Worm (Caenorhabditis elegans): ENCODE results near the gene Y37D8A.19.
A peak's percentile ranks its signal among the peaks of the same experiment; 100 is the strongest.

The Y37D8A.19 gene

ce11 chrIII:12904987-12905541 lies 24.6 kb upstream of the Y37D8A.19 start, which contains the start of gene cox-5A (continued):
- TF ChIP-seq tbx-7 (tag; optimal IDR thresholded peaks at IDR 0.05) (no peak), ceh-18 (tag; optimal IDR thresholded peaks at IDR 0.05) (peak; percentile 94), nhr-11 (tag; optimal IDR thresholded peaks at IDR 0.05) (no peak), K09A11.1 (tag; optimal IDR thresholded peaks at IDR 0.05; ENCODE audit: insufficient read depth) (peak; percentile 50), unc-55 (GFP tag; optimal IDR thresholded peaks at IDR 0.05) (peak; percentile 78), ceh-48 (tag; optimal IDR thresholded peaks at IDR 0.05) (peak; percentile 86), mec-3 (tag; optimal IDR thresholded peaks at IDR 0.05; ENCODE audit: borderline replicate concordance) (no peak), pha-4 (tag; optimal IDR thresholded peaks at IDR 0.05) (no peak), ceh-14 (tag; optimal IDR thresholded peaks at IDR 0.05) (peak; percentile 92), ceh-30 (tag; optimal IDR thresholded peaks at IDR 0.05) (peak; percentile 86), hlh-15 (tag; optimal IDR thresholded peaks at IDR 0.05) (peak; percentile 20), fkh-10 (GFP tag; optimal IDR thresholded peaks at IDR 0.05) (peak; percentile 31), che-1 (tag; optimal IDR thresholded peaks at IDR 0.05) (no peak), nhr-232 (tag; optimal IDR thresholded peaks at IDR 0.05) (no peak), C38D4.7 (GFP tag; optimal IDR thresholded peaks at IDR 0.05) (no peak), tbx-2 (tag; optimal IDR thresholded peaks at IDR 0.05) (peak; percentile 91), elt-4 (tag; optimal IDR thresholded peaks at IDR 0.05) (no peak), unc-86 (tag; optimal IDR thresholded peaks at IDR 0.05) (peak; percentile 70), ceh-6 (GFP tag; optimal IDR thresholded peaks at IDR 0.05) (peak; percentile 21), T23F11.4 (GFP tag; optimal IDR thresholded peaks at IDR 0.05) (no peak), ama-1 (optimal IDR thresholded peaks at IDR 0.05) (no peak)

ce11 chrIII:12906611-12907037 lies 23.0 kb upstream of the Y37D8A.19 start:
- TF ChIP-seq hlh-13 (GFP tag; optimal IDR thresholded peaks at IDR 0.05): no peak
- TF ChIP-seq elt-4 (tag; optimal IDR thresholded peaks at IDR 0.05): no peak
- TF ChIP-seq sdc-2 (tag; optimal IDR thresholded peaks at IDR 0.05): no peak
- TF ChIP-seq ama-1 (optimal IDR thresholded peaks at IDR 0.05): peak; percentile 71

ce11 chrIII:12907218-12907617 lies 22.5 kb upstream of the Y37D8A.19 start:
- TF ChIP-seq ztf-16 (tag; optimal IDR thresholded peaks at IDR 0.05) (no peak), ceh-22 (tag; optimal IDR thresholded peaks at IDR 0.05) (no peak), elt-2 (tag; optimal IDR thresholded peaks at IDR 0.05) (no peak), rnt-1 (tag; optimal IDR thresholded peaks at IDR 0.05) (no peak), pax-1 (tag; optimal IDR thresholded peaks at IDR 0.05) (no peak), ceh-45 (GFP tag; IDR thresholded peaks at IDR 0.05) (no peak), hlh-8 (tag; optimal IDR thresholded peaks at IDR 0.05) (no peak), odd-2 (tag; optimal IDR thresholded peaks at IDR 0.05) (no peak), T23F11.4 (GFP tag; optimal IDR thresholded peaks at IDR 0.05) (no peak), fax-1 (tag; optimal IDR thresholded peaks at IDR 0.05) (no peak), ceh-31 (tag; optimal IDR thresholded peaks at IDR 0.05) (no peak), pqm-1 (tag; optimal IDR thresholded peaks at IDR 0.05) (no peak), unc-3 (GFP tag; conservative IDR thresholded peaks at IDR 0.05) (no peak), unc-3 (tag; optimal IDR thresholded peaks at IDR 0.05) (no peak), sdc-2 (tag; optimal IDR thresholded peaks at IDR 0.05) (no peak), eyg-1 (tag; optimal IDR thresholded peaks at IDR 0.05) (no peak), fkh-10 (GFP tag; optimal IDR thresholded peaks at IDR 0.05) (no peak), madf-2 (tag; optimal IDR thresholded peaks at IDR 0.05) (no peak)

ce11 chrIII:12910365-12910764 lies 19.3 kb upstream of the Y37D8A.19 start, which contains the start of gene flp-14:
TSS of gene flp-14 (plus strand) at chrIII:12910510.
- TF ChIP-seq sox-2 (GFP tag; IDR thresholded peaks at IDR 0.05) (no peak), che-1 (tag; optimal IDR thresholded peaks at IDR 0.05) (no peak), ets-4 (tag; optimal IDR thresholded peaks at IDR 0.05) (no peak), zip-5 (tag; optimal IDR thresholded peaks at IDR 0.05) (no peak), ceh-24 (tag; optimal IDR thresholded peaks at IDR 0.05) (no peak), elt-4 (tag; optimal IDR thresholded peaks at IDR 0.05) (no peak), eyg-1 (tag; optimal IDR thresholded peaks at IDR 0.05) (no peak), tbx-2 (tag; optimal IDR thresholded peaks at IDR 0.05) (no peak), ceh-14 (tag; optimal IDR thresholded peaks at IDR 0.05) (no peak), ceh-2 (tag; optimal IDR thresholded peaks at IDR 0.05) (no peak), sox-4 (tag; optimal IDR thresholded peaks at IDR 0.05) (no peak), F13H6.1 (tag; optimal IDR thresholded peaks at IDR 0.05) (no peak), C38D4.7 (GFP tag; optimal IDR thresholded peaks at IDR 0.05) (no peak), hlh-13 (GFP tag; optimal IDR thresholded peaks at IDR 0.05) (no peak), npax-4 (tag; optimal IDR thresholded peaks at IDR 0.05) (no peak), sdc-2 (tag; optimal IDR thresholded peaks at IDR 0.05) (no peak), C08G9.2 (tag; optimal IDR thresholded peaks at IDR 0.05) (no peak), pqm-1 (tag; optimal IDR thresholded peaks at IDR 0.05) (no peak), madf-2 (tag; optimal IDR thresholded peaks at IDR 0.05) (no peak), ceh-9 (tag; optimal IDR thresholded peaks at IDR 0.05) (no peak)
